Fruit fly (Drosophila melanogaster) whole organism, wandering third instar larva: ENCODE measurements around the gene Ugt37D1.
A peak's percentile ranks its signal among the peaks of the same experiment; 100 is the strongest.

Experiments
- Dfd ChIP-seq: fragments of >200 bp; optimal IDR thresholded peaks from 2 replicates; lab custom pipeline; 2017; ENCODE audit warnings: missing biosample characterization, missing genetic modification characterization
- Hr78 ChIP-seq: fragments of >200 bp; optimal IDR thresholded peaks from 2 replicates; lab custom pipeline; 2017; ENCODE audit warnings: missing biosample characterization, missing genetic modification characterization
- Hr83 ChIP-seq: fragments of 200-300 bp; sonication (Bioruptor generic); optimal IDR thresholded peaks from 2 replicates; lab custom pipeline; 2016; ENCODE audit warnings: missing biosample characterization, mild to moderate bottlenecking, missing genetic modification characterization, moderate library complexity; ENCODE audit not compliant: poor library complexity, severe bottlenecking
- Rel ChIP-seq, 2 experiments: fragments of 200-800 bp; sonication (Bioruptor generic) in 1 of 2; optimal IDR thresholded peaks; 2 replicates in 1 of 2; 3 replicates in 1 of 2; lab custom pipeline; 2016 to 2019; ENCODE audit warnings: mild to moderate bottlenecking in 2 of 2, missing biosample characterization in 2 of 2, missing genetic modification characterization in 2 of 2, moderate library complexity in 1 of 2
- Vsx2 ChIP-seq: fragments of 200-300, 225-300 bp; sonication (Bioruptor generic); optimal IDR thresholded peaks from 2 replicates; lab custom pipeline; 2018; ENCODE audit warnings: missing biosample characterization, missing genetic modification characterization; ENCODE audit not compliant: partially characterized antibody
- lola ChIP-seq: fragments of >200 bp; optimal IDR thresholded peaks from 2 replicates; lab custom pipeline; 2017; ENCODE audit warnings: missing biosample characterization, missing genetic modification characterization
- psq ChIP-seq: fragments of 200-800 bp; sonication (Bioruptor generic); optimal IDR thresholded peaks from 3 replicates; lab custom pipeline; 2017; ENCODE audit warnings: missing biosample characterization, mild to moderate bottlenecking, missing genetic modification characterization, moderate library complexity
- rgr ChIP-seq: fragments of 200-800 bp; sonication (Bioruptor generic); optimal IDR thresholded peaks from 3 replicates; lab custom pipeline; 2016; ENCODE audit warnings: missing biosample characterization, mild to moderate bottlenecking, missing genetic modification characterization
- usp ChIP-seq: fragments of >200 bp; optimal IDR thresholded peaks from 2 replicates; lab custom pipeline; 2017; ENCODE audit warnings: missing biosample characterization, missing genetic modification characterization

- TF ChIP-seq psq (GFP tag; lab: Kevin White, UChicago), result no peak
- no peak for TF ChIP-seq Rel (GFP tag; optimal IDR thresholded peaks at IDR 0.05; lab: Kevin White, UChicago)
- no peak for TF ChIP-seq Rel (tag; optimal IDR thresholded peaks at IDR 0.05; lab: Kevin White, UChicago)
- TF ChIP-seq Hr83, result no peak
- TF ChIP-seq rgr, result no peak
- TF ChIP-seq Hr78 (GFP tag; lab: Kevin White, UChicago), result no peak
- no peak for TF ChIP-seq Vsx2
- TF ChIP-seq lola (GFP tag; lab: Kevin White, UChicago), result no peak
- TF ChIP-seq Dfd (GFP tag; lab: Kevin White, UChicago), result peak; percentile 93
- no peak for TF ChIP-seq usp (GFP tag; lab: Kevin White, UChicago)
These were observed 9.9 kb downstream of the Ugt37D1 start for dm6 chr2L:16808752-16809151.
